Worm (Caenorhabditis elegans): Measurements from ENCODE around the gene acr-18.

ce11 chrV:15559729-15560128 is 782 bp upstream of the acr-18 start:
- TF ChIP-seq zag-1 (tag; optimal IDR thresholded peaks at IDR 0.05) (no peak), nhr-42 (GFP tag; IDR thresholded peaks at IDR 0.05) (no peak), skn-1 (tag; optimal IDR thresholded peaks at IDR 0.05) (no peak), nhr-41 (GFP tag; IDR thresholded peaks at IDR 0.05) (no peak), nhr-25 (tag; optimal IDR thresholded peaks at IDR 0.05; ENCODE audit: borderline replicate concordance, insufficient read depth) (no peak), gei-8 (GFP tag; optimal IDR thresholded peaks at IDR 0.05) (no peak), daf-16 (GFP tag; optimal IDR thresholded peaks at IDR 0.05) (no peak), daf-16 (tag; optimal IDR thresholded peaks at IDR 0.05) (no peak), pqm-1 (tag; optimal IDR thresholded peaks at IDR 0.05) (no peak), php-3 (GFP tag; IDR thresholded peaks at IDR 0.05) (no peak), unc-62 (GFP tag; optimal IDR thresholded peaks at IDR 0.05 in 1 of 2) (peak in 1 of 2 experiments; percentile 81), unc-62 (tag; optimal IDR thresholded peaks at IDR 0.05) (no peak)

Data from whole organism, L4 larva.